Fruit fly (Drosophila melanogaster) whole organism, embryonic: ENCODE data around the gene Atg5.
A peak's percentile ranks its signal among the peaks of the same experiment; 100 is the strongest.

ENCODE experiments used
- Adf1 ChIP-seq: fragments of 200-800 bp; sonication (Bioruptor generic); IDR thresholded peaks from 2 replicates; pipeline ENCODE4 v1.3.6; 2022; ENCODE audit warnings: missing biosample characterization, missing genetic modification characterization
- Atf-2 ChIP-seq: fragments of 200-800 bp; sonication (Bioruptor generic); optimal IDR thresholded peaks from 2 replicates; lab custom pipeline; 2016; ENCODE audit warnings: missing biosample characterization, missing genetic modification characterization
- Atf6 ChIP-seq: fragments of 200-800 bp; sonication (Bioruptor generic); IDR thresholded peaks from 2 replicates; pipeline ENCODE4 v1.3.6; 2022; ENCODE audit warnings: missing biosample characterization, missing genetic modification characterization
- CG10147 ChIP-seq: fragments of 200-800 bp; sonication (Bioruptor generic); optimal IDR thresholded peaks from 2 replicates; lab custom pipeline; 2019; ENCODE audit warnings: missing biosample characterization, mild to moderate bottlenecking, missing genetic modification characterization, moderate library complexity
- CG11560 ChIP-seq: fragments of 200-800 bp; sonication (Bioruptor generic); IDR thresholded peaks from 3 replicates; pipeline ENCODE4 v1.3.6; 2022; ENCODE audit warnings: missing biosample characterization, missing genetic modification characterization
- CG16815 ChIP-seq: fragments of 200-800 bp; sonication (Bioruptor generic); optimal IDR thresholded peaks from 3 replicates; lab custom pipeline; 2017; ENCODE audit warnings: missing biosample characterization, mild to moderate bottlenecking, missing genetic modification characterization
- CG17328 ChIP-seq: fragments of 200-800 bp; sonication (Bioruptor generic); IDR thresholded peaks from 2 replicates; pipeline ENCODE4 v1.3.6; 2022; ENCODE audit warnings: missing biosample characterization, missing genetic modification characterization
- CG17568 ChIP-seq: fragments of 200-800 bp; sonication (Bioruptor generic); optimal IDR thresholded peaks from 2 replicates; lab custom pipeline; 2018; ENCODE audit warnings: missing biosample characterization, mild to moderate bottlenecking, missing genetic modification characterization, moderate library complexity
- CG18764 ChIP-seq: fragments of 200-800 bp; sonication (Bioruptor generic); optimal IDR thresholded peaks from 3 replicates; lab custom pipeline; 2016; ENCODE audit warnings: missing biosample characterization, missing genetic modification characterization
- CG31365 ChIP-seq: fragments of 200-800 bp; sonication (Bioruptor generic); optimal IDR thresholded peaks from 2 replicates; lab custom pipeline; 2018; ENCODE audit warnings: missing biosample characterization, mild to moderate bottlenecking, missing genetic modification characterization
- CG32772 ChIP-seq: fragments of 200-800 bp; sonication (Bioruptor generic); IDR thresholded peaks from 2 replicates; pipeline ENCODE4 v1.3.6; 2022; ENCODE audit warnings: missing biosample characterization, missing genetic modification characterization
- CG34422 ChIP-seq: fragments of 200-800 bp; sonication (Bioruptor generic); IDR thresholded peaks from 3 replicates; pipeline ENCODE4 v1.3.6; 2022; ENCODE audit warnings: missing biosample characterization, missing genetic modification characterization
- CG3838 ChIP-seq: fragments of 200-800 bp; sonication (Bioruptor generic); optimal IDR thresholded peaks from 3 replicates; lab custom pipeline; 2016; ENCODE audit warnings: missing biosample characterization, missing genetic modification characterization
- CG7372 ChIP-seq: fragments of 200-800 bp; sonication (Bioruptor generic); IDR thresholded peaks from 2 replicates; pipeline ENCODE4 v1.3.6; 2022; ENCODE audit warnings: missing biosample characterization, missing genetic modification characterization
- CG8765 ChIP-seq: fragments of 200-800 bp; sonication (Bioruptor generic); IDR thresholded peaks from 2 replicates; pipeline ENCODE4 v1.3.6; 2022; ENCODE audit warnings: missing biosample characterization, missing genetic modification characterization
- CG9437 ChIP-seq: fragments of 200-800 bp; sonication (Bioruptor generic); optimal IDR thresholded peaks from 2 replicates; lab custom pipeline; 2018; ENCODE audit warnings: missing biosample characterization, mild to moderate bottlenecking, missing genetic modification characterization
- CG9727 ChIP-seq: fragments of 200-800 bp; sonication (Bioruptor generic); optimal IDR thresholded peaks from 3 replicates; lab custom pipeline; 2017; ENCODE audit warnings: missing biosample characterization, mild to moderate bottlenecking, missing genetic modification characterization
- CG9797 ChIP-seq: fragments of 200-800 bp; sonication (Bioruptor generic); optimal IDR thresholded peaks from 3 replicates; lab custom pipeline; 2018; ENCODE audit warnings: missing biosample characterization, mild to moderate bottlenecking, missing genetic modification characterization
- CG9932 ChIP-seq: fragments of 200-800 bp; sonication (Bioruptor generic); IDR thresholded peaks from 2 replicates; pipeline ENCODE4 v1.3.6; 2022; ENCODE audit warnings: missing biosample characterization, missing genetic modification characterization
- Chrac-16 ChIP-seq: fragments of 200-800 bp; sonication (Bioruptor generic); optimal IDR thresholded peaks from 3 replicates; lab custom pipeline; 2016; ENCODE audit warnings: missing biosample characterization, missing genetic modification characterization
- CkIIα-i1 ChIP-seq: fragments of 200-800 bp; sonication (Bioruptor generic); IDR thresholded peaks from 2 replicates; pipeline ENCODE4 v1.3.6; 2022; ENCODE audit warnings: missing biosample characterization, missing genetic modification characterization
- Ets97D ChIP-seq: fragments of 200-800 bp; sonication (Bioruptor generic); optimal IDR thresholded peaks from 3 replicates; lab custom pipeline; 2016; ENCODE audit warnings: missing biosample characterization, missing genetic modification characterization
- HLH4C ChIP-seq: fragments of 200-800 bp; sonication (Bioruptor generic); IDR thresholded peaks from 3 replicates; pipeline ENCODE4 v1.3.6; 2022; ENCODE audit warnings: missing biosample characterization, missing genetic modification characterization; ENCODE audit not compliant: partially characterized antibody
- Kr ChIP-seq: fragments of 200-800 bp; sonication (Bioruptor generic); optimal IDR thresholded peaks from 2 replicates; lab custom pipeline; 2017; ENCODE audit warnings: missing biosample characterization, mild to moderate bottlenecking, missing genetic modification characterization
- MTF-1 ChIP-seq: fragments of 200-800 bp; sonication (Bioruptor generic); optimal IDR thresholded peaks from 2 replicates; lab custom pipeline; 2018; ENCODE audit warnings: missing biosample characterization, mild to moderate bottlenecking, missing genetic modification characterization, borderline replicate concordance
- Mrtf ChIP-seq: fragments of 200-800 bp; sonication (Bioruptor generic); IDR thresholded peaks from 3 replicates; pipeline ENCODE4 v1.3.6; 2022; ENCODE audit warnings: missing biosample characterization, missing genetic modification characterization
- NK7.1 ChIP-seq: fragments of 200-800 bp; sonication (Bioruptor generic); optimal IDR thresholded peaks from 3 replicates; lab custom pipeline; 2016; ENCODE audit warnings: missing biosample characterization, missing genetic modification characterization
- Neu2 ChIP-seq: fragments of 200-800 bp; sonication (Bioruptor generic); optimal IDR thresholded peaks from 3 replicates; lab custom pipeline; 2016; ENCODE audit warnings: missing biosample characterization, missing genetic modification characterization, borderline replicate concordance
- Nf-YA ChIP-seq: fragments of 200-800 bp; sonication (Bioruptor generic); IDR thresholded peaks from 2 replicates; pipeline ENCODE4 v1.3.6; 2022; ENCODE audit warnings: missing biosample characterization, missing genetic modification characterization
- PHDP ChIP-seq: fragments of 200-800 bp; sonication (Bioruptor generic); optimal IDR thresholded peaks from 3 replicates; lab custom pipeline; 2018; ENCODE audit warnings: missing biosample characterization, mild to moderate bottlenecking, missing genetic modification characterization, moderate library complexity
- Ptx1 ChIP-seq: fragments of 200-800 bp; sonication (Bioruptor generic); IDR thresholded peaks from 2 replicates; pipeline ENCODE4 v1.3.6; 2022; ENCODE audit warnings: missing biosample characterization, missing genetic modification characterization
- Ravus ChIP-seq: fragments of 200-800 bp; sonication (Bioruptor generic); IDR thresholded peaks from 2 replicates; pipeline ENCODE4 v1.3.6; 2022; ENCODE audit warnings: missing biosample characterization, missing genetic modification characterization
- Sin3A ChIP-seq: fragments of >200 bp; optimal IDR thresholded peaks from 2 replicates; lab custom pipeline; 2018
- ab ChIP-seq: fragments of 200-800 bp; sonication (Bioruptor generic); optimal IDR thresholded peaks from 2 replicates; lab custom pipeline; 2016; ENCODE audit warnings: missing biosample characterization, missing genetic modification characterization
- cg ChIP-seq: fragments of 200-800 bp; sonication (Bioruptor generic); optimal IDR thresholded peaks from 3 replicates; lab custom pipeline; 2019; ENCODE audit warnings: missing biosample characterization, mild to moderate bottlenecking, missing genetic modification characterization, moderate library complexity
- chn ChIP-seq: fragments of 200-800 bp; sonication (Bioruptor generic); optimal IDR thresholded peaks from 2 replicates; lab custom pipeline; 2016; ENCODE audit warnings: missing biosample characterization, missing genetic modification characterization
- ci ChIP-seq: fragments of 200-800 bp; sonication (Bioruptor generic); IDR thresholded peaks from 3 replicates; pipeline ENCODE4 v1.3.6; 2022; ENCODE audit warnings: missing biosample characterization, missing genetic modification characterization
- corto ChIP-seq: fragments of 200-800 bp; sonication (Bioruptor generic); optimal IDR thresholded peaks from 2 replicates; lab custom pipeline; 2016; ENCODE audit warnings: missing biosample characterization, mild to moderate bottlenecking, missing genetic modification characterization, moderate library complexity
- croc ChIP-seq: fragments of 200-800 bp; sonication (Bioruptor generic); conservative IDR thresholded peaks from 3 replicates; pipeline ENCODE4 v1.3.6; 2022; ENCODE audit warnings: missing biosample characterization, missing genetic modification characterization
- gcm ChIP-seq: fragments of 200-800 bp; sonication (Bioruptor generic); optimal IDR thresholded peaks from 2 replicates; lab custom pipeline; 2019; ENCODE audit warnings: missing biosample characterization, mild to moderate bottlenecking, missing genetic modification characterization, moderate library complexity
- grn ChIP-seq: fragments of 200-800 bp; sonication (Bioruptor generic); optimal IDR thresholded peaks from 3 replicates; lab custom pipeline; 2017; ENCODE audit warnings: missing biosample characterization, missing genetic modification characterization
- jumu ChIP-seq: fragments of 200-800 bp; sonication (Bioruptor generic); optimal IDR thresholded peaks from 3 replicates; lab custom pipeline; 2016; ENCODE audit warnings: missing biosample characterization, missing genetic modification characterization
- ken ChIP-seq: fragments of 200-800 bp; sonication (Bioruptor generic); IDR thresholded peaks from 3 replicates; pipeline ENCODE4 v1.3.6; 2022; ENCODE audit warnings: missing biosample characterization, missing genetic modification characterization
- lmd ChIP-seq: fragments of 200-800 bp; sonication (Bioruptor generic); IDR thresholded peaks from 2 replicates; pipeline ENCODE4 v1.3.6; 2022; ENCODE audit warnings: missing biosample characterization, missing genetic modification characterization
- lola ChIP-seq, 3 experiments: fragments of >200 bp in 2 of 3; fragments of 200-800 bp in 1 of 3; sonication (Bioruptor generic) in 1 of 3; optimal IDR thresholded peaks; 2 replicates each; lab custom pipeline; 2017 to 2019; ENCODE audit warnings: missing biosample characterization in 3 of 3, missing genetic modification characterization in 3 of 3, mild to moderate bottlenecking in 1 of 3, moderate library complexity in 1 of 3
- mirr ChIP-seq: fragments of 200-800 bp; sonication (Bioruptor generic); optimal IDR thresholded peaks from 3 replicates; lab custom pipeline; 2018; ENCODE audit warnings: missing biosample characterization, mild to moderate bottlenecking, missing genetic modification characterization
- psq ChIP-seq: fragments of 200-800 bp; sonication (Bioruptor generic); optimal IDR thresholded peaks from 2 replicates; lab custom pipeline; 2017; ENCODE audit warnings: missing biosample characterization, missing genetic modification characterization
- sens ChIP-seq: fragments of 200-800 bp; sonication (Bioruptor generic); peaks from one replicate; lab custom pipeline; 2016; ENCODE audit warnings: missing biosample characterization, missing genetic modification characterization
- trem ChIP-seq: fragments of 200-800 bp; optimal IDR thresholded peaks from 3 replicates; lab custom pipeline; 2019; ENCODE audit warnings: missing biosample characterization, mild to moderate bottlenecking, missing genetic modification characterization, moderate library complexity
- zfh1 ChIP-seq: fragments of 200-800 bp; sonication (Bioruptor generic); IDR thresholded peaks from 3 replicates; pipeline ENCODE4 v1.3.6; 2022; ENCODE audit warnings: missing biosample characterization, missing genetic modification characterization

Gene Atg5

DNA sequence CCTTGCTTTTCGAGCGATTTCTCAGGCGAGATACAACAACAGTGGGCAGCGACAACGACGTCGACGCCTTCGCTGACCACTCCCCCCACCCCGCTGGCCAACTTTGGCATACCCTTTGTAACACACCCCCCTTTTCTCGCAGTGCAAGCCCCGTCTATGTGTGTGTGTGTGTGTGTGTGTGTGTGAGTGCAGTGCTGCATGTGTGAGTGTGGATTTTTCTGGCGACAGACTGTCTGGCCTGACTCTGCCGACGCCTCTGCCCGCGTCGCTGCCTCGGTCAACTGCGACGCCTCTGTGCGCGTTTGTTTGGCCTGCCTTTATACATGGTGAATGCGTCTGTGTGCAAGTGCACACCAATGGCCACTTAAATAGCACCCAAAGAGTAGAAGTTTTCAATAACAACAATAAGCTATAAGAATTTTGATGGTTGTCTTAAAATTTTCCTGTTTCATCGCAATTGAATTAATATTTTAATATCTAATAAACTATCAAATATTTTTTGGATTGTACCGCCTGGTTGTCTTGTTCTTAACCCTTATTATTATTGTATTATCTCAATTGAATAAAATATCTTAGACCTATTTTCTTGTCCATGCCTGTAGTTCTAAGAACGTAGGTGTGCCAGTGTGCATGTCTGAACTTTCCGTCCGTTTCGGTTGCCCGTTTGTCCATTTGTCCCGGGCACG, 29.6 kb downstream of the Atg5 start (continued):
- TF ChIP-seq CG16815 (GFP tag; lab: Kevin White, UChicago) (peak; percentile 84), ci (GFP tag; lab: Robert Waterston, UW) (peak; percentile 86; the same call in 2 of the 3 replicates), CG9932 (GFP tag; lab: Robert Waterston, UW) (no peak), CG18764 (GFP tag; lab: Kevin White, UChicago) (peak; percentile 61), Ptx1 (GFP tag; lab: Robert Waterston, UW) (peak; percentile 87), cg (GFP tag; lab: Kevin White, UChicago) (peak; percentile 71), MTF-1 (GFP tag; lab: Kevin White, UChicago) (peak; percentile 73), Adf1 (GFP tag; lab: Robert Waterston, UW) (peak; percentile 84), CG8765 (no peak; the same call in 1 of the 2 replicates), PHDP (tag; lab: Kevin White, UChicago) (peak; percentile 93), Ravus (GFP tag; lab: Robert Waterston, UW) (peak; percentile 27; the same call in 1 of the 2 replicates), NK7.1 (GFP tag; lab: Kevin White, UChicago) (no peak), Nf-YA (peak; percentile 81), gcm (GFP tag; lab: Kevin White, UChicago) (peak; percentile 96), CG31365 (tag; lab: Kevin White, UChicago) (peak; percentile 48), jumu (GFP tag; lab: Kevin White, UChicago) (peak; percentile 7), psq (GFP tag; lab: Kevin White, UChicago) (peak; percentile 51), CG34422 (peak; percentile 82), CG9797 (GFP tag; lab: Kevin White, UChicago) (peak; percentile 9), ab (GFP tag; lab: Kevin White, UChicago) (no peak), mirr (no peak), CG32772 (peak; percentile 62), Ets97D (no peak), CG9437 (GFP tag; lab: Kevin White, UChicago) (peak; percentile 81), ken (GFP tag; lab: Robert Waterston, UW) (peak; percentile 75; the same call in 2 of the 3 replicates), lola (GFP tag; optimal IDR thresholded peaks at IDR 0.05; lab: Kevin White, UChicago) (peak in 1 of 3 experiments; percentile 97), CG7372 (GFP tag; lab: Robert Waterston, UW) (peak; percentile 67; the same call in 1 of the 2 replicates), CG10147 (GFP tag; lab: Kevin White, UChicago) (peak; percentile 87), lmd (peak; percentile 85), chn (GFP tag; lab: Kevin White, UChicago) (peak; percentile 8), CkIIα-i1 (GFP tag; lab: Robert Waterston, UW) (no peak), Kr (GFP tag; lab: Kevin White, UChicago) (peak; percentile 61), CG9727 (GFP tag; lab: Kevin White, UChicago) (peak; percentile 92), Chrac-16 (GFP tag; lab: Kevin White, UChicago) (peak; percentile 54), Neu2 (no peak), zfh1 (GFP tag; lab: Robert Waterston, UW) (peak; percentile 89), corto (peak; percentile 72), trem (tag; lab: Kevin White, UChicago) (peak; percentile 94), Sin3A (lab: Kevin White, UChicago) (no peak), croc (GFP tag; lab: Robert Waterston, UW) (peak; percentile 89), Mrtf (GFP tag; lab: Robert Waterston, UW) (peak; percentile 72; the same call in 2 of the 3 replicates), sens (GFP tag; lab: Kevin White, UChicago) (peak; percentile 94), Atf-2 (GFP tag; lab: Kevin White, UChicago) (no peak), CG17328 (GFP tag; lab: Robert Waterston, UW) (peak; percentile 89), CG11560 (tag; lab: Robert Waterston, UW) (0 out of 3 replicates have a peak, but pooled peaks have one; percentile 46), grn (GFP tag; lab: Kevin White, UChicago) (peak; percentile 27), HLH4C (GFP tag; lab: Robert Waterston, UW) (no peak), Atf6 (GFP tag; lab: Robert Waterston, UW) (peak; percentile 71; the same call in 1 of the 2 replicates), CG17568 (GFP tag; lab: Kevin White, UChicago) (peak; percentile 87), CG3838 (peak; percentile 45)
